Fruit fly (Drosophila melanogaster): ENCODE measurements around the gene Ir25a.

The Ir25a gene

dm6 chr2L:4821319-4821717 is 13.8 kb downstream of the Ir25a start:
- TF ChIP-seq CG10631 (GFP tag; optimal IDR thresholded peaks at IDR 0.05) (peak; percentile 56), CG32006 (GFP tag; optimal IDR thresholded peaks at IDR 0.05) (peak; percentile 78), CG3032 (tag; optimal IDR thresholded peaks at IDR 0.05) (peak; percentile 91), CG11762 (GFP tag; optimal IDR thresholded peaks at IDR 0.05; ENCODE audit: insufficient read depth) (peak; percentile 79), CG8119 (GFP tag; IDR thresholded peaks at IDR 0.05) (peak; percentile 78), CG10669 (GFP tag; optimal IDR thresholded peaks at IDR 0.05) (peak; percentile 82), svp (GFP tag) (peak; percentile 91), ss (GFP tag; optimal IDR thresholded peaks at IDR 0.05) (peak; percentile 85 to 93), achi (GFP tag; optimal IDR thresholded peaks at IDR 0.05) (peak; percentile 79), Met (GFP tag; optimal IDR thresholded peaks at IDR 0.05) (peak; percentile 72), CG7368 (GFP tag; optimal IDR thresholded peaks at IDR 0.05) (peak; percentile 56), CG1621 (tag; optimal IDR thresholded peaks at IDR 0.05) (peak; percentile 54), lz (GFP tag; optimal IDR thresholded peaks at IDR 0.05) (peak; percentile 27), vri (GFP tag; optimal IDR thresholded peaks at IDR 0.05) (peak; percentile 30), Ets21C (GFP tag; optimal IDR thresholded peaks at IDR 0.05) (peak; percentile 57), Blimp-1 (GFP tag; optimal IDR thresholded peaks at IDR 0.05) (peak; percentile 3), Ets96B (tag; optimal IDR thresholded peaks at IDR 0.05) (peak; percentile 87), CG6854 (GFP tag; optimal IDR thresholded peaks at IDR 0.05) (peak; percentile 33), net (GFP tag; optimal IDR thresholded peaks at IDR 0.05) (peak; percentile 81), Eip75B (GFP tag; optimal IDR thresholded peaks at IDR 0.05) (peak; percentile 79), fkh (GFP tag; optimal IDR thresholded peaks at IDR 0.05) (peak; percentile 16), Eip93F (GFP tag; optimal IDR thresholded peaks at IDR 0.05) (no peak), CG6792 (GFP tag; optimal IDR thresholded peaks at IDR 0.05) (peak; percentile 54), CG6163 (GFP tag; IDR thresholded peaks at IDR 0.05) (peak; percentile 40), CG8632 (GFP tag; optimal IDR thresholded peaks at IDR 0.05) (peak; percentile 66), fd59A (GFP tag; optimal IDR thresholded peaks at IDR 0.05) (peak; percentile 58), Sox15 (GFP tag; optimal IDR thresholded peaks at IDR 0.05) (peak; percentile 61), CG15336 (GFP tag; IDR thresholded peaks at IDR 0.05) (peak; percentile 53), CG6276 (GFP tag; optimal IDR thresholded peaks at IDR 0.05) (peak; percentile 74), CG9139 (GFP tag; optimal IDR thresholded peaks at IDR 0.05) (peak; percentile 66), spab (GFP tag; optimal IDR thresholded peaks at IDR 0.05) (peak; percentile 88), CG34406 (GFP tag; optimal IDR thresholded peaks at IDR 0.05) (peak; percentile 55), eg (GFP tag; IDR thresholded peaks at IDR 0.05) (peak; percentile 67; the same call in 2 of the 3 replicates), Hr38 (GFP tag; optimal IDR thresholded peaks at IDR 0.05) (no peak), Lpt (GFP tag; optimal IDR thresholded peaks at IDR 0.05) (peak; percentile 18), CG8319 (GFP tag; optimal IDR thresholded peaks at IDR 0.05) (peak; percentile 49), Sox14 (GFP tag; optimal IDR thresholded peaks at IDR 0.05) (peak; percentile 68), Hr4 (GFP tag; optimal IDR thresholded peaks at IDR 0.05) (peak; percentile 76), Sox102F (GFP tag; optimal IDR thresholded peaks at IDR 0.05) (peak; percentile 63), cyc (GFP tag; optimal IDR thresholded peaks at IDR 0.05) (peak; percentile 49), dac (GFP tag; optimal IDR thresholded peaks at IDR 0.05) (peak; percentile 8), CG4318 (GFP tag; optimal IDR thresholded peaks at IDR 0.05) (peak; percentile 57), topi (GFP tag; optimal IDR thresholded peaks at IDR 0.05) (peak; percentile 75), Smox (GFP tag; optimal IDR thresholded peaks at IDR 0.05) (peak; percentile 71), esn (GFP tag; optimal IDR thresholded peaks at IDR 0.05) (peak; percentile 70), CG6808 (GFP tag; optimal IDR thresholded peaks at IDR 0.05) (peak; percentile 89), pdm3 (GFP tag; optimal IDR thresholded peaks at IDR 0.05) (peak; percentile 76), CG11294 (GFP tag; IDR thresholded peaks at IDR 0.05) (peak; percentile 27; the same call in 1 of the 2 replicates), Hr39 (GFP tag; optimal IDR thresholded peaks at IDR 0.05) (no peak), dsx (GFP tag; optimal IDR thresholded peaks at IDR 0.05; ENCODE audit: poor library complexity, severe bottlenecking) (peak; percentile 77), CG16779 (tag; optimal IDR thresholded peaks at IDR 0.05) (peak; percentile 81), Eip78C (GFP tag) (peak; percentile 97)

Measured in whole organism, prepupa.